Worm (Caenorhabditis elegans) whole organism, midembryonic: ENCODE measurements around the gene dop-3.

Source experiments
- T22C8.4 ChIP-seq: fragments of 200-800 bp; sonication (Bioruptor generic); IDR thresholded peaks from 2 replicates; pipeline ENCODE4 v1.3.6; 2022; ENCODE audit warnings: missing genetic modification characterization, missing compliant biosample characterization
- flt-1 ChIP-seq: fragments of 200-800 bp; sonication (Bioruptor generic); IDR thresholded peaks from 2 replicates; pipeline ENCODE4 v1.3.6; 2022; ENCODE audit warnings: missing genetic modification characterization, missing compliant biosample characterization
- klf-2 ChIP-seq: fragments of 200-800 bp; sonication (Bioruptor generic); conservative IDR thresholded peaks from 2 replicates; pipeline ENCODE4 v1.3.6; 2022; ENCODE audit warnings: missing genetic modification reagents, missing genetic modification characterization, missing compliant biosample characterization
- med-1 ChIP-seq: sonication (generic microtip); optimal IDR thresholded peaks from 2 replicates; lab custom pipeline; 2017; ENCODE audit warnings: missing genetic modification characterization, mild to moderate bottlenecking, missing compliant biosample characterization, antibody characterized with exemption, missing genetic modification reagents; ENCODE audit not compliant: insufficient read depth
- ref-1 ChIP-seq: fragments of 200-800 bp; sonication (Bioruptor generic); conservative IDR thresholded peaks from 2 replicates; pipeline ENCODE4 v1.3.6; 2022; ENCODE audit warnings: missing genetic modification reagents, missing genetic modification characterization, missing compliant biosample characterization
- ztf-23 ChIP-seq: fragments of 200-800 bp; sonication (Bioruptor generic); IDR thresholded peaks from 2 replicates; pipeline ENCODE4 v1.3.6; 2022; ENCODE audit warnings: missing genetic modification reagents, missing genetic modification characterization, missing compliant biosample characterization
- ztf-29 ChIP-seq: fragments of 200-800 bp; sonication (Bioruptor generic); IDR thresholded peaks from 2 replicates; pipeline ENCODE4 v1.3.6; 2022; ENCODE audit warnings: missing genetic modification reagents, missing genetic modification characterization, missing compliant biosample characterization

DNA sequence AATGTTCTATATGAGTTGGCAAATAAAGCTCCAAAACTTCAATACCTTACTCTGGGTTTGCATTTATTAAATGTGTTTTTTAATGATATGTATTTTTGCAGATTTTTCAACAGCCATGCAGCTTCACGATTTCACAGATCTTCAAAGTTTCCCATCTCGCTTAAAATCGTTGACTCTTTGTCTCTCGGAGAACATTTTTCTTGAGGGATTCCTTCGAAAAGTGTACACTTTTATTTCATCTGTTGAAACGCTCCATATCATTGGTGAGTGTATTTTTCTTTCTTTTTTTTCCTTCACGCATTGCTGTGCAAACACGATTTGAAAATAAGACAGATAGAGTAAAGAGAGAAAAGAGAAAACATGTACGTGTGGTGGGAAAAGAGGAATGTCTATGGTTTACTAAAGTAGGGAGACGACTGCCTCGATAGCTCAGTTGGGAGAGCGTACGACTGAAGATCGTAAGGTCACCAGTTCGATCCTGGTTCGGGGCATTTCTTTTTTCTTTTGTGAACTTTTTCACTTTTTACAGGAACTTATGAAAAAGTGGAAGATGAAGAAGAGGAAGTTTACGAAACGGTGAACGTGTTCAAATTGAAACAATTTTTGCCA lies 23.8 kb upstream of the dop-3 start:
- TF ChIP-seq klf-2 (GFP tag; lab: Robert Waterston, UW), result peak; percentile 94
- TF ChIP-seq ref-1 (GFP tag; lab: Robert Waterston, UW), result peak; percentile 88
- peak; percentile 97 for TF ChIP-seq flt-1 (GFP tag; lab: Robert Waterston, UW)
- TF ChIP-seq T22C8.4 (GFP tag; lab: Robert Waterston, UW), result peak; percentile 93
- TF ChIP-seq ztf-29 (GFP tag; lab: Robert Waterston, UW), result peak; percentile 93
- TF ChIP-seq med-1, result peak; percentile 85
- TF ChIP-seq ztf-23 (GFP tag; lab: Robert Waterston, UW), result peak; percentile 96
